Worm (Caenorhabditis elegans): ENCODE results near the gene nkb-3.
A peak's percentile ranks its signal among the peaks of the same experiment; 100 is the strongest.

nkb-3 gene

ce11 chrX:13745558-13745957, 24.8 kb downstream of the nkb-3 start:
- TF ChIP-seq ahr-1 (tag; optimal IDR thresholded peaks at IDR 0.05) (no peak), hlh-13 (GFP tag; optimal IDR thresholded peaks at IDR 0.05) (no peak), unc-42 (tag; optimal IDR thresholded peaks at IDR 0.05) (no peak), ceh-22 (tag; optimal IDR thresholded peaks at IDR 0.05) (no peak), nhr-232 (tag; optimal IDR thresholded peaks at IDR 0.05) (no peak), hlh-30 (tag; optimal IDR thresholded peaks at IDR 0.05; ENCODE audit: insufficient read depth) (no peak), pag-3 (tag; optimal IDR thresholded peaks at IDR 0.05; ENCODE audit: borderline replicate concordance) (no peak), lin-11 (tag; optimal IDR thresholded peaks at IDR 0.05) (no peak), pha-2 (tag; optimal IDR thresholded peaks at IDR 0.05) (no peak), K02D7.2 (tag; optimal IDR thresholded peaks at IDR 0.05) (no peak), pat-9 (tag; optimal IDR thresholded peaks at IDR 0.05) (no peak), T23F11.4 (GFP tag; optimal IDR thresholded peaks at IDR 0.05) (no peak)

- peak; percentile 50 for TF ChIP-seq ceh-18 (tag; optimal IDR thresholded peaks at IDR 0.05)
- no peak for TF ChIP-seq zip-5 (tag; optimal IDR thresholded peaks at IDR 0.05)
Measured at ce11 chrX:13744543-13745113, 25.7 kb downstream of the nkb-3 start.

ce11 chrX:13743371-13743770, 27.0 kb downstream of the nkb-3 start:
- no peak for TF ChIP-seq hlh-6 (tag; optimal IDR thresholded peaks at IDR 0.05)

- TF ChIP-seq ceh-6 (GFP tag; optimal IDR thresholded peaks at IDR 0.05) (no peak), ceh-24 (tag; optimal IDR thresholded peaks at IDR 0.05) (no peak), pha-2 (tag; optimal IDR thresholded peaks at IDR 0.05) (no peak), unc-42 (tag; optimal IDR thresholded peaks at IDR 0.05) (peak; percentile 79), ttx-3 (tag; optimal IDR thresholded peaks at IDR 0.05) (peak; percentile 20), pag-3 (tag; optimal IDR thresholded peaks at IDR 0.05; ENCODE audit: borderline replicate concordance) (no peak), nhr-11 (tag; optimal IDR thresholded peaks at IDR 0.05) (no peak), sdc-2 (tag; optimal IDR thresholded peaks at IDR 0.05) (no peak), ceh-14 (tag; optimal IDR thresholded peaks at IDR 0.05) (no peak), sox-2 (GFP tag; IDR thresholded peaks at IDR 0.05) (no peak), fkh-6 (tag; optimal IDR thresholded peaks at IDR 0.05) (no peak), fkh-10 (GFP tag; optimal IDR thresholded peaks at IDR 0.05) (no peak), elt-4 (tag; optimal IDR thresholded peaks at IDR 0.05) (no peak), fax-1 (tag; optimal IDR thresholded peaks at IDR 0.05) (no peak), ceh-19 (GFP tag; optimal IDR thresholded peaks at IDR 0.05) (no peak), tbx-2 (tag; optimal IDR thresholded peaks at IDR 0.05) (no peak), ahr-1 (tag; optimal IDR thresholded peaks at IDR 0.05) (no peak), dmd-4 (tag; optimal IDR thresholded peaks at IDR 0.05; ENCODE audit: borderline replicate concordance) (no peak), ceh-31 (tag; optimal IDR thresholded peaks at IDR 0.05) (peak; percentile 37), ceh-18 (tag; optimal IDR thresholded peaks at IDR 0.05) (no peak), pqm-1 (tag; optimal IDR thresholded peaks at IDR 0.05) (no peak), nfya-1 (tag; optimal IDR thresholded peaks at IDR 0.05) (peak; percentile 2)
Measured at ce11 chrX:13739125-13739820, 31.1 kb downstream of the nkb-3 start.

- TF ChIP-seq ets-4 (tag; optimal IDR thresholded peaks at IDR 0.05) (no peak), ceh-6 (GFP tag; optimal IDR thresholded peaks at IDR 0.05) (no peak), ceh-18 (tag; optimal IDR thresholded peaks at IDR 0.05) (no peak), K02D7.2 (tag; optimal IDR thresholded peaks at IDR 0.05) (no peak), mec-3 (tag; optimal IDR thresholded peaks at IDR 0.05; ENCODE audit: borderline replicate concordance) (no peak), K09A11.1 (tag; optimal IDR thresholded peaks at IDR 0.05; ENCODE audit: insufficient read depth) (no peak), hlh-6 (tag; optimal IDR thresholded peaks at IDR 0.05) (no peak), dmd-4 (tag; optimal IDR thresholded peaks at IDR 0.05; ENCODE audit: borderline replicate concordance) (no peak), lin-11 (tag; optimal IDR thresholded peaks at IDR 0.05) (no peak), nfya-1 (tag; optimal IDR thresholded peaks at IDR 0.05) (no peak), ama-1 (optimal IDR thresholded peaks at IDR 0.05) (no peak), sdc-2 (tag; optimal IDR thresholded peaks at IDR 0.05) (no peak), eyg-1 (tag; optimal IDR thresholded peaks at IDR 0.05) (no peak), rnt-1 (tag; optimal IDR thresholded peaks at IDR 0.05) (no peak), ceh-30 (tag; optimal IDR thresholded peaks at IDR 0.05) (no peak)
Measured at ce11 chrX:13736679-13737078, 33.7 kb downstream of the nkb-3 start.

Measured in whole organism, late embryonic.